Fruit fly (Drosophila melanogaster) whole organism, embryonic: Measurements from ENCODE around the gene CG43610.

Experiments used
- Abd-B ChIP-seq: fragments of 200-800 bp; sonication (Bioruptor generic); optimal IDR thresholded peaks from 2 replicates; lab custom pipeline; 2018; ENCODE audit warnings: missing biosample characterization, mild to moderate bottlenecking, missing genetic modification characterization, moderate library complexity
- CG10274 ChIP-seq: fragments of 200-800 bp; sonication (Bioruptor generic); optimal IDR thresholded peaks from 3 replicates; lab custom pipeline; 2017; ENCODE audit warnings: missing biosample characterization, mild to moderate bottlenecking, missing genetic modification characterization
- CG10366 ChIP-seq: fragments of 200-800 bp; sonication (Bioruptor generic); IDR thresholded peaks from 2 replicates; pipeline ENCODE4 v1.3.6; 2022; ENCODE audit warnings: missing biosample characterization, missing genetic modification characterization
- CG10543 ChIP-seq: fragments of 200-800 bp; sonication (Bioruptor generic); optimal IDR thresholded peaks from 3 replicates; lab custom pipeline; 2017; ENCODE audit warnings: missing biosample characterization, mild to moderate bottlenecking, missing genetic modification characterization, moderate library complexity
- CG10654 ChIP-seq: fragments of 200-800 bp; sonication (Bioruptor generic); optimal IDR thresholded peaks from 2 replicates; lab custom pipeline; 2016; ENCODE audit warnings: missing biosample characterization, missing genetic modification characterization
- CG12299 ChIP-seq: fragments of 200-800 bp; sonication (Bioruptor generic); optimal IDR thresholded peaks from 2 replicates; lab custom pipeline; 2018; ENCODE audit warnings: missing biosample characterization, mild to moderate bottlenecking, missing genetic modification characterization
- CG12769 ChIP-seq: fragments of 200-800 bp; sonication (Bioruptor generic); optimal IDR thresholded peaks from 2 replicates; lab custom pipeline; 2019; ENCODE audit warnings: missing biosample characterization, mild to moderate bottlenecking, missing genetic modification characterization, moderate library complexity
- CG12942 ChIP-seq: fragments of 200-800 bp; sonication (Bioruptor generic); optimal IDR thresholded peaks from 3 replicates; lab custom pipeline; 2016; ENCODE audit warnings: missing biosample characterization, missing genetic modification characterization
- CG13287 ChIP-seq: fragments of 200-800 bp; sonication (Bioruptor generic); IDR thresholded peaks from 2 replicates; pipeline ENCODE4 v1.3.6; 2022; ENCODE audit warnings: missing biosample characterization, missing genetic modification characterization; ENCODE audit not compliant: partially characterized antibody
- CG15514 ChIP-seq: fragments of 200-800 bp; sonication (Bioruptor generic); optimal IDR thresholded peaks from 3 replicates; lab custom pipeline; 2017; ENCODE audit warnings: missing biosample characterization, missing genetic modification characterization, mild to moderate bottlenecking, moderate library complexity, missing genetic modification reagents
- CG15696 ChIP-seq: fragments of 200-800 bp; sonication (Bioruptor generic); optimal IDR thresholded peaks from 2 replicates; lab custom pipeline; 2019; ENCODE audit warnings: missing biosample characterization, mild to moderate bottlenecking, missing genetic modification characterization, moderate library complexity
- CG1647 ChIP-seq: fragments of 200-800 bp; sonication (Bioruptor generic); optimal IDR thresholded peaks from 3 replicates; lab custom pipeline; 2016; ENCODE audit warnings: missing biosample characterization, missing genetic modification characterization
- CG17359 ChIP-seq: fragments of 200-800 bp; sonication (Bioruptor generic); optimal IDR thresholded peaks from 3 replicates; lab custom pipeline; 2018; ENCODE audit warnings: missing biosample characterization, mild to moderate bottlenecking, missing genetic modification characterization, moderate library complexity
- CG2116 ChIP-seq: fragments of 200-800 bp; sonication (Bioruptor generic); optimal IDR thresholded peaks from 3 replicates; lab custom pipeline; 2018; ENCODE audit warnings: missing biosample characterization, mild to moderate bottlenecking, missing genetic modification characterization
- CG30431 ChIP-seq: fragments of 200-800 bp; sonication (Bioruptor generic); optimal IDR thresholded peaks from 2 replicates; lab custom pipeline; 2017; ENCODE audit warnings: missing biosample characterization, missing genetic modification characterization
- CG3065 ChIP-seq: fragments of 200-800 bp; sonication (Bioruptor generic); optimal IDR thresholded peaks from 2 replicates; lab custom pipeline; 2016; ENCODE audit warnings: missing biosample characterization, missing genetic modification characterization
- CG32767 ChIP-seq: fragments of 200-800 bp; sonication (Bioruptor generic); IDR thresholded peaks from 2 replicates; pipeline ENCODE4 v1.3.6; 2022; ENCODE audit warnings: missing biosample characterization, missing genetic modification characterization
- CG34422 ChIP-seq: fragments of 200-800 bp; sonication (Bioruptor generic); IDR thresholded peaks from 3 replicates; pipeline ENCODE4 v1.3.6; 2022; ENCODE audit warnings: missing biosample characterization, missing genetic modification characterization
- CG9437 ChIP-seq: fragments of 200-800 bp; sonication (Bioruptor generic); optimal IDR thresholded peaks from 2 replicates; lab custom pipeline; 2018; ENCODE audit warnings: missing biosample characterization, mild to moderate bottlenecking, missing genetic modification characterization
- CG9817 ChIP-seq: fragments of 200-800 bp; sonication (Bioruptor generic); optimal IDR thresholded peaks from 2 replicates; lab custom pipeline; 2018; ENCODE audit warnings: missing biosample characterization, mild to moderate bottlenecking, missing genetic modification characterization, moderate library complexity
- CHES-1-like ChIP-seq: fragments of 200-800 bp; sonication (Bioruptor generic); optimal IDR thresholded peaks from 2 replicates; lab custom pipeline; 2016; ENCODE audit warnings: missing biosample characterization, missing genetic modification characterization
- Camta ChIP-seq: fragments of 200-800 bp; sonication (Bioruptor generic); optimal IDR thresholded peaks from 2 replicates; lab custom pipeline; 2016; ENCODE audit warnings: missing biosample characterization, missing genetic modification characterization
- CrebB ChIP-seq: fragments of 200-800 bp; sonication (Bioruptor generic); optimal IDR thresholded peaks from 3 replicates; lab custom pipeline; 2018; ENCODE audit warnings: missing biosample characterization, mild to moderate bottlenecking, missing genetic modification characterization
- Dll ChIP-seq: fragments of 200-800 bp; sonication (Bioruptor generic); IDR thresholded peaks from 4 replicates; pipeline ENCODE4 v1.3.6; 2022; ENCODE audit warnings: missing biosample characterization, missing genetic modification characterization; ENCODE audit not compliant: partially characterized antibody
- Fer1 ChIP-seq: fragments of 200-800 bp; sonication (Bioruptor generic); optimal IDR thresholded peaks from 2 replicates; lab custom pipeline; 2017; ENCODE audit warnings: missing biosample characterization, mild to moderate bottlenecking, missing genetic modification characterization
- MBD-R2 ChIP-seq: fragments of 200-800 bp; sonication (Bioruptor generic); IDR thresholded peaks from 2 replicates; pipeline ENCODE4 v1.3.6; 2022; ENCODE audit warnings: missing biosample characterization, missing genetic modification characterization
- NK7.1 ChIP-seq: fragments of 200-800 bp; sonication (Bioruptor generic); optimal IDR thresholded peaks from 3 replicates; lab custom pipeline; 2016; ENCODE audit warnings: missing biosample characterization, missing genetic modification characterization
- Sox102F ChIP-seq: fragments of 200-800 bp; sonication (Bioruptor generic); optimal IDR thresholded peaks from 2 replicates; lab custom pipeline; 2018; ENCODE audit warnings: missing biosample characterization, mild to moderate bottlenecking, missing genetic modification characterization, moderate library complexity
- Vsx1 ChIP-seq: fragments of 200-800 bp; sonication (Bioruptor generic); optimal IDR thresholded peaks from 2 replicates; lab custom pipeline; 2017; ENCODE audit warnings: missing biosample characterization, mild to moderate bottlenecking, missing genetic modification characterization, missing genetic modification reagents
- ab ChIP-seq: fragments of 200-800 bp; sonication (Bioruptor generic); optimal IDR thresholded peaks from 2 replicates; lab custom pipeline; 2016; ENCODE audit warnings: missing biosample characterization, missing genetic modification characterization
- ap ChIP-seq: fragments of 200-800 bp; sonication (Bioruptor generic); IDR thresholded peaks from 2 replicates; pipeline ENCODE4 v1.3.6; 2022; ENCODE audit warnings: missing biosample characterization, missing genetic modification characterization
- cad ChIP-seq: fragments of >200 bp; optimal IDR thresholded peaks from 2 replicates; lab custom pipeline; 2017; ENCODE audit warnings: missing biosample characterization, missing genetic modification characterization
- crol ChIP-seq: fragments of 200-800 bp; sonication (Bioruptor generic); IDR thresholded peaks from 2 replicates; pipeline ENCODE4 v1.3.6; 2022; ENCODE audit warnings: missing biosample characterization, missing genetic modification characterization
- danr ChIP-seq: fragments of 200-800 bp; sonication (Bioruptor generic); IDR thresholded peaks from 2 replicates; pipeline ENCODE4 v1.3.6; 2022; ENCODE audit warnings: missing biosample characterization, missing genetic modification characterization
- fd64A ChIP-seq: fragments of 200-800 bp; sonication (Bioruptor generic); optimal IDR thresholded peaks from 3 replicates; lab custom pipeline; 2018; ENCODE audit warnings: missing biosample characterization, mild to moderate bottlenecking, missing genetic modification characterization
- ftz-f1 ChIP-seq: fragments of 200-800 bp; sonication (Bioruptor generic); optimal IDR thresholded peaks from 2 replicates; lab custom pipeline; 2016; ENCODE audit warnings: missing biosample characterization, missing genetic modification characterization
- lilli ChIP-seq: fragments of 200-800 bp; sonication (Bioruptor generic); optimal IDR thresholded peaks from 3 replicates; lab custom pipeline; 2016; ENCODE audit warnings: missing biosample characterization, missing genetic modification characterization
- luna ChIP-seq: fragments of 200-800 bp; sonication (Bioruptor generic); optimal IDR thresholded peaks from 2 replicates; lab custom pipeline; 2016; ENCODE audit warnings: missing biosample characterization, missing genetic modification characterization
- nom ChIP-seq: fragments of 200-800 bp; sonication (Bioruptor generic); optimal IDR thresholded peaks from 2 replicates; lab custom pipeline; 2017; ENCODE audit warnings: missing biosample characterization, missing genetic modification characterization, mild to moderate bottlenecking, moderate library complexity, missing genetic modification reagents
- pan ChIP-seq, 4 experiments: fragments of >200 bp in 3 of 4; fragments of 200-800 bp in 1 of 4; sonication (Bioruptor generic) in 1 of 4; optimal IDR thresholded peaks in 3 of 4; IDR thresholded peaks in 1 of 4; 2 replicates each; pipeline versions ENCODE4 v1.3.6 to Lab custom; 2017 to 2022; ENCODE audit warnings: missing biosample characterization in 2 of 4, missing genetic modification characterization in 2 of 4, mixed read lengths in 1 of 4
- pita ChIP-seq: fragments of 200-800 bp; sonication (Bioruptor generic); optimal IDR thresholded peaks from 2 replicates; lab custom pipeline; 2017; ENCODE audit warnings: missing biosample characterization, mild to moderate bottlenecking, missing genetic modification characterization
- pzg ChIP-seq: fragments of 200-800 bp; sonication (Bioruptor generic); optimal IDR thresholded peaks from 3 replicates; lab custom pipeline; 2018; ENCODE audit warnings: missing biosample characterization, mild to moderate bottlenecking, missing genetic modification characterization, moderate library complexity
- scrt ChIP-seq: fragments of 200-800 bp; sonication (Bioruptor generic); optimal IDR thresholded peaks from 2 replicates; lab custom pipeline; 2018; ENCODE audit warnings: missing biosample characterization, mild to moderate bottlenecking, missing genetic modification characterization, moderate library complexity
- sd ChIP-seq: fragments of 200-800 bp; sonication (Bioruptor generic); optimal IDR thresholded peaks from 3 replicates; lab custom pipeline; 2018; ENCODE audit warnings: missing biosample characterization, mild to moderate bottlenecking, missing genetic modification characterization, moderate library complexity
- sens-2 ChIP-seq: fragments of 200-800 bp; sonication (Bioruptor generic); IDR thresholded peaks from 2 replicates; pipeline ENCODE4 v1.3.6; 2022; ENCODE audit warnings: missing biosample characterization, missing genetic modification characterization
- tna ChIP-seq: fragments of 200-800 bp; sonication (Bioruptor generic); IDR thresholded peaks from 2 replicates; pipeline ENCODE4 v1.3.6; 2022; ENCODE audit warnings: missing biosample characterization, missing genetic modification characterization; ENCODE audit not compliant: partially characterized antibody
- ttk ChIP-seq: fragments of 200-800 bp; sonication (Bioruptor generic); IDR thresholded peaks from 2 replicates; pipeline ENCODE4 v2.1.2; 2022; ENCODE audit warnings: missing biosample characterization, missing genetic modification characterization

CG43610 gene

DNA sequence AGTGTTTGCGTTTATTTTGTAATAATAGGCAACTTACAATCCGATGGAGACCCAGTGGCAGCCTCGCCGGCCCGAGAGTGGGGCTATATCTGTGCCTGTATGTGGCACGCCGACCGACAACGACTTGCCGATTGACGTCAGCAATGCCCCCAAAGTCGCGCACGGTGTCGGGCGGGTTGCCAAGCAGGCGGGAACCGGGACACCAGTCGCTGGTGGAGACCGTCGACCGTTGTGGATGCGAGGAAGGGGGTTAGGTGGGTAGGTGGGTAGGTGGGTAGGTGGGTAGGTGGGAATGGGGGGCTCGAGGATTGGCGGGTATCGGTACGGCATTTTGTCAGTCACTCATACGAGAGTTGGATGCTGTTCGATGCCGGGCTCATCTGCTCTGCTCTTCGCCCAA, 48.0 kb upstream of the CG43610 start (continued):
- no peak for TF ChIP-seq scrt (GFP tag; lab: Kevin White, UChicago)
- TF ChIP-seq danr (GFP tag; lab: Robert Waterston, UW), result no peak
- TF ChIP-seq CG12942 (GFP tag; lab: Kevin White, UChicago), result no peak
- peak; percentile 29 for TF ChIP-seq sd
- TF ChIP-seq CG9817 (tag; lab: Kevin White, UChicago), result no peak
- no peak for TF ChIP-seq pan (optimal IDR thresholded peaks at IDR 0.05; lab: Kevin White, UChicago)
- no peak for TF ChIP-seq pan (GFP tag; optimal IDR thresholded peaks at IDR 0.05 in 1 of 2, IDR thresholded peaks at IDR 0.05 in 1 of 2)
- no peak for TF ChIP-seq ap (GFP tag; lab: Robert Waterston, UW)
- TF ChIP-seq CG2116, result no peak
- TF ChIP-seq luna (GFP tag; lab: Kevin White, UChicago), result no peak
- TF ChIP-seq Sox102F (GFP tag; lab: Kevin White, UChicago), result no peak
- no peak for TF ChIP-seq NK7.1 (GFP tag; lab: Kevin White, UChicago)
- no peak for TF ChIP-seq CG15696 (tag; lab: Kevin White, UChicago)
- no peak for TF ChIP-seq Abd-B (GFP tag; lab: Kevin White, UChicago)

DNA sequence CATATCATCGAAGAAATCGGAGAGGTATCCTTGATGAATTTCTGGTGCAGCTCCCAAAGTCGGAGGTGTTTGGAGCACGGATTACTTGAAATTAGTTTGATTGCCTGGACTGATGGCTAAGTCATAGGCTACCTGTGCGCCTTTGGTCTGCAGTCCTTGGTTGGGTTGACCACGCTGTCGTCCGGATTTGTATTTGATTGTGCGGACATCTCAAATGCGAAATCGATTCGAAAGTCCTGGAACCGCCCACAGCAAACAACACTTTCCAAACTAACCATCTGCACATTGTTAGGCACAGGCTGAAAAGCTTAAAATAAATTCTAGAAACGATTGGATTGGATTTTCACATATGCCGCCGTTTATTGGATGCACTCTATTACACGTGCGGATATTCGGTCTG, 39.5 kb upstream of the CG43610 start, which contains the start of gene CG11322:
TSS of gene CG11322 (minus strand) at position 101 of the 400 bp plus-strand sequence.
- no peak for TF ChIP-seq CG10274
- no peak for TF ChIP-seq pita
- no peak for TF ChIP-seq CG34422 (GFP tag; lab: Robert Waterston, UW)
- TF ChIP-seq CG9437 (GFP tag; lab: Kevin White, UChicago), result no peak
- no peak for TF ChIP-seq cad (GFP tag; lab: Kevin White, UChicago)
- no peak for TF ChIP-seq Fer1
- TF ChIP-seq MBD-R2 (GFP tag; lab: Robert Waterston, UW), result no peak
- no peak for TF ChIP-seq nom (GFP tag; lab: Kevin White, UChicago)
- TF ChIP-seq fd64A, result no peak
- no peak for TF ChIP-seq CG13287 (GFP tag; lab: Robert Waterston, UW)
- TF ChIP-seq Camta (GFP tag; lab: Kevin White, UChicago), result no peak
- TF ChIP-seq CHES-1-like (GFP tag; lab: Kevin White, UChicago), result no peak
- TF ChIP-seq, all 482 proteins: peak for 0

DNA sequence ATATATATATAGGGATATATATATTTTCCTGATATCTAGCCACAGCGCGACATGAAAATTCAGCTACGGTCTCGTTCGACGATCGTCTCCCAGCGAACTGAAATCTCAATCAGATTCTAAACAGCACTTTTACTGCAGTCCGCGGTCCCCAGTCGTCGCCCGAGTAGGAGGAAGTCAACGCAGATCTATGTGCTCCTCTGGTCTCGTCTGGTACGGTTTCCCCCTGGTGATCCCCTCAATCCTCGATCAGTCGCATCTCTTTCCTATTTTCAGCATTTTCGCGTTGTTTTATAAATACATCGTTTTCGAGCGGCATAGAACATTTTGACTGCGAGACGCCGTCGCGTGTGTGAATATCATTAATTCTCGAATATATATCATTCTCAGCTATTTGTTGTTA, 26.3 kb upstream of the CG43610 start, which contains the start of gene LUBEL:
TSS of gene LUBEL (minus strand) at position 101 of the 400 bp plus-strand sequence.
- TF ChIP-seq ttk (GFP tag; lab: Robert Waterston, UW), result no peak
- TF ChIP-seq ab (GFP tag; lab: Kevin White, UChicago), result no peak
- TF ChIP-seq sens-2 (GFP tag; lab: Robert Waterston, UW), result no peak
- peak; percentile 86 for TF ChIP-seq CG12769 (tag; lab: Kevin White, UChicago)
- no peak for TF ChIP-seq CG3065 (GFP tag; lab: Kevin White, UChicago)
- TF ChIP-seq crol, result peak; percentile 36; the same call in 1 of the 2 replicates
- peak; percentile 21 for TF ChIP-seq sd
- peak; percentile 29 for TF ChIP-seq CG10543 (GFP tag; lab: Kevin White, UChicago)
- no peak for TF ChIP-seq CG17359 (tag; lab: Kevin White, UChicago)

dm6 chr2L:6773645-6774044, 25.4 kb upstream of the CG43610 start, which contains the start of gene CG17378:
TSS of gene CG17378 (plus strand) at chr2L:6774041.
- TF ChIP-seq CG12299 (tag; lab: Kevin White, UChicago) (no peak), CG1647 (GFP tag; lab: Kevin White, UChicago) (no peak), tna (no peak), Vsx1 (GFP tag; lab: Kevin White, UChicago) (no peak), CG10366 (GFP tag; lab: Robert Waterston, UW) (no peak), CG30431 (no peak), ftz-f1 (GFP tag; lab: Kevin White, UChicago) (peak; percentile 55), CG32767 (0 out of 2 replicates have a peak, but pooled peaks have one; percentile 7), cad (GFP tag; lab: Kevin White, UChicago) (no peak), Dll (GFP tag; lab: Robert Waterston, UW) (0 out of 4 replicates have a peak, but pooled peaks have one; percentile 11), CrebB (tag; lab: Kevin White, UChicago) (no peak), CG15514 (GFP tag; lab: Kevin White, UChicago) (peak; percentile 20), lilli (GFP tag; lab: Kevin White, UChicago) (no peak), CG10654 (GFP tag; lab: Kevin White, UChicago) (no peak), pzg (GFP tag; lab: Kevin White, UChicago) (peak; percentile 24)
